Fruit fly (Drosophila melanogaster) whole organism, adult: ENCODE data around the gene CG11679.

Source experiments
- CG11617 ChIP-seq: fragments of 200-800 bp; sonication (Bioruptor generic); optimal IDR thresholded peaks from 2 replicates; lab custom pipeline; 2017; ENCODE audit warnings: mild to moderate bottlenecking, missing biosample characterization, missing genetic modification reagents, missing genetic modification characterization
- CG14711 ChIP-seq: fragments of 200-800 bp; sonication (Bioruptor generic); optimal IDR thresholded peaks from 2 replicates; lab custom pipeline; 2018; ENCODE audit warnings: missing biosample characterization, mild to moderate bottlenecking, missing genetic modification characterization, moderate library complexity
- CG1620 ChIP-seq: fragments of 200-800 bp; sonication (Bioruptor generic); optimal IDR thresholded peaks from 2 replicates; lab custom pipeline; 2016; ENCODE audit warnings: missing biosample characterization, missing genetic modification characterization
- CG7045 ChIP-seq: fragments of 200-800 bp; sonication (Bioruptor generic); optimal IDR thresholded peaks from 2 replicates; lab custom pipeline; 2017; ENCODE audit warnings: missing biosample characterization, mild to moderate bottlenecking, missing genetic modification characterization
- CG7101 ChIP-seq: fragments of 200-800 bp; sonication (Bioruptor generic); optimal IDR thresholded peaks from 2 replicates; lab custom pipeline; 2018; ENCODE audit warnings: missing biosample characterization, mild to moderate bottlenecking, missing genetic modification characterization, moderate library complexity
- Clk ChIP-seq: fragments of 200-800 bp; sonication (Bioruptor generic); optimal IDR thresholded peaks from 2 replicates; lab custom pipeline; 2017; ENCODE audit warnings: missing biosample characterization, missing genetic modification characterization
- Crg-1 ChIP-seq: fragments of 200-800 bp; sonication (Bioruptor generic); optimal IDR thresholded peaks from 2 replicates; lab custom pipeline; 2016; ENCODE audit warnings: missing biosample characterization, missing genetic modification characterization
- bab1 ChIP-seq: fragments of 200-800 bp; sonication (Bioruptor generic); optimal IDR thresholded peaks from 3 replicates; lab custom pipeline; 2019; ENCODE audit warnings: missing biosample characterization, mild to moderate bottlenecking, missing genetic modification characterization, moderate library complexity
- cnc ChIP-seq, 2 experiments: fragments of >200 bp; optimal IDR thresholded peaks; 2 replicates each; lab custom pipeline; 2017
- kay ChIP-seq: fragments of 200-800 bp; sonication (Bioruptor generic); peaks from one replicate; lab custom pipeline; 2016; ENCODE audit warnings: missing biosample characterization, missing genetic modification characterization, borderline replicate concordance

DNA sequence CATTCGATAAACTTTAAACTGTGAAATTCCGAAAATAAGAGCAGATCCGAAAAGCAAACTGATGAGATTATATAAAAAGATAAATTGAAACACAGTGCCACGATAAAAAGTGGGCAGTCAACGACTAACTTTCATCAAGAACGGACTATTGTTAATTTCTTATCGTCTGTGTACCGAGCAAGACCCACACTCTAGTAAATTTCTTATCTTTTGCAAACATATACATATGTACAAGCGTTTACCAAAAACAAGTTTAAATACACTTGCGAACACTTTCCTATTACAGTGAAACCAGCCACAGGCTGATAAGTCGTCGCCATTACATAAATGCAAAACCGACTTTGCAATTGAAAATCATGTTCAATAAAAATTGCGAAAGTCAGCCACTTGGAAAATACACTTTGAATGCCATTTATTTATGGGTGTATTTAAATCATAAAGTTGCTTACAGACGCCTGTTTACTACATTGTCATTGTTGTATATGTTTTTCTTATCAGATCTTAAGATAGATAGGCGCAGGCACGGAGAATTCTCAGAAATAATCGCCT lies 20.0 kb upstream of the CG11679 start:
- TF ChIP-seq CG7101 (tag; lab: Kevin White, UChicago) (peak; percentile 32), Crg-1 (GFP tag; lab: Kevin White, UChicago) (peak; percentile 5), CG14711 (tag; lab: Kevin White, UChicago) (no peak), cnc (optimal IDR thresholded peaks at IDR 0.05; lab: Kevin White, UChicago) (no peak), bab1 (GFP tag; lab: Kevin White, UChicago) (no peak), kay (peak; percentile 47), CG11617 (GFP tag; lab: Kevin White, UChicago) (no peak), Clk (GFP tag; lab: Kevin White, UChicago) (no peak), CG7045 (GFP tag; lab: Kevin White, UChicago) (no peak), CG1620 (GFP tag; lab: Kevin White, UChicago) (no peak)
